Worm (Caenorhabditis elegans): ENCODE measurements around the gene top-2.
A peak's percentile ranks its signal among the peaks of the same experiment; 100 is the strongest.

Gene top-2

DNA sequence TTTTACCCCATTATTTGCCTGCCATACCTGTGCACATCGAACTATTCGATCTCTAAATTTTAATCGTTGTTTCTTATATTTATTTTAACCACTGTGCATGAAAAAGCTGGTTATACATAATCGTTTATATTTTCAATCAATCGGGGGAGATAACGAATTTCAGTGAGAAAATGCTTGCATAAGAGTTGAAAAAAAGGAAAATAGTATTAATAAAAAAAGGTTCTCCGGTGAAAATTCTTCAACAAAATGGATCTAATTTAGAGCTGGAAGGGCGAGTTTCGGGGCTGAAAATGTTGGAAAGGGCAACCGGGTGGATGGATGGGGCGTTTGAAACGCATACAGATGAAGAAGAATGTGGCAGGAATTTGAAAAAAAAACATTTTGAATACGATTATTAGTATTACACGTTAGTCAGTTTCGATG lies 42.6 kb downstream of the top-2 start (continued):
- TF ChIP-seq unc-130 (GFP tag; optimal IDR thresholded peaks at IDR 0.05): peak; percentile 95
- TF ChIP-seq lsl-1 (GFP tag; optimal IDR thresholded peaks at IDR 0.05): peak; percentile 61
- TF ChIP-seq B0336.3 (GFP tag; IDR thresholded peaks at IDR 0.05): peak; percentile 95
- TF ChIP-seq T26A5.8 (tag; optimal IDR thresholded peaks at IDR 0.05): peak; percentile 77
- peak; percentile 28 for TF ChIP-seq efl-1 (GFP tag; optimal IDR thresholded peaks at IDR 0.05)
- no peak for TF ChIP-seq fkh-3 (tag; optimal IDR thresholded peaks at IDR 0.05)
- no peak for TF ChIP-seq sptf-2 (GFP tag; optimal IDR thresholded peaks at IDR 0.05)
- TF ChIP-seq pha-4 (tag; optimal IDR thresholded peaks at IDR 0.05): no peak
- TF ChIP-seq die-1 (tag; optimal IDR thresholded peaks at IDR 0.05): peak; percentile 57
- no peak for TF ChIP-seq C06A6.2 (GFP tag; conservative IDR thresholded peaks at IDR 0.05)
- TF ChIP-seq F49E8.2 (tag; optimal IDR thresholded peaks at IDR 0.05; ENCODE audit: insufficient read depth): peak; percentile 94
- TF ChIP-seq hsf-1 (GFP tag; IDR thresholded peaks at IDR 0.05): peak; percentile 82
- TF ChIP-seq hrde-1 (tag; optimal IDR thresholded peaks at IDR 0.05; ENCODE audit: borderline replicate concordance): peak; percentile 97
- TF ChIP-seq bed-2 (GFP tag; IDR thresholded peaks at IDR 0.05): no peak
- TF ChIP-seq nhr-90 (tag; optimal IDR thresholded peaks at IDR 0.05): peak; percentile 11
- no peak for TF ChIP-seq F57A8.1 (GFP tag; optimal IDR thresholded peaks at IDR 0.05)
- peak; percentile 91; the same call in 1 of the 2 replicates for TF ChIP-seq Y79H2A.3 (GFP tag; conservative IDR thresholded peaks at IDR 0.05)
- TF ChIP-seq mel-28 (tag; optimal IDR thresholded peaks at IDR 0.05; ENCODE audit: borderline replicate concordance): no peak
- peak; percentile 59 for TF ChIP-seq mcd-1 (GFP tag; IDR thresholded peaks at IDR 0.05)
- TF ChIP-seq mxl-1 (tag; optimal IDR thresholded peaks at IDR 0.05): peak; percentile 31
- TF ChIP-seq nhr-179 (tag; optimal IDR thresholded peaks at IDR 0.05): no peak
- TF ChIP-seq ccch-3 (GFP tag; optimal IDR thresholded peaks at IDR 0.05): no peak
- no peak for TF ChIP-seq Y53F4B.3 (GFP tag; IDR thresholded peaks at IDR 0.05)
- TF ChIP-seq nfya-2 (GFP tag; IDR thresholded peaks at IDR 0.05): no peak
- no peak for TF ChIP-seq let-526 (GFP tag; IDR thresholded peaks at IDR 0.05)
- no peak for TF ChIP-seq ztf-25 (GFP tag; IDR thresholded peaks at IDR 0.05)
- TF ChIP-seq nhr-27 (tag; optimal IDR thresholded peaks at IDR 0.05): no peak
- no peak for TF ChIP-seq F37B4.10 (GFP tag; IDR thresholded peaks at IDR 0.05)
- no peak for TF ChIP-seq ets-4 (GFP tag; optimal IDR thresholded peaks at IDR 0.05)
- TF ChIP-seq lir-1 (GFP tag; conservative IDR thresholded peaks at IDR 0.05): no peak
- TF ChIP-seq ztf-28 (GFP tag; IDR thresholded peaks at IDR 0.05): no peak
- TF ChIP-seq sdz-38 (tag; optimal IDR thresholded peaks at IDR 0.05): no peak
- peak; percentile 72; the same call in 1 of the 2 replicates for TF ChIP-seq ceh-40 (GFP tag; IDR thresholded peaks at IDR 0.05)
- peak; percentile 51 for TF ChIP-seq hmg-1.2 (GFP tag; IDR thresholded peaks at IDR 0.05)
- TF ChIP-seq nhr-120 (GFP tag; IDR thresholded peaks at IDR 0.05): no peak
- TF ChIP-seq bed-1 (GFP tag; IDR thresholded peaks at IDR 0.05): 0 out of 2 replicates have a peak, but pooled peaks have one; percentile 54
- TF ChIP-seq rcor-1 (GFP tag; IDR thresholded peaks at IDR 0.05): peak; percentile 56; the same call in 1 of the 2 replicates
- peak; percentile 46 for TF ChIP-seq B0019.2 (GFP tag; conservative IDR thresholded peaks at IDR 0.05)
- no peak for TF ChIP-seq F52B5.7 (tag; optimal IDR thresholded peaks at IDR 0.05)
- peak; percentile 91 for TF ChIP-seq athp-1 (tag; optimal IDR thresholded peaks at IDR 0.05)
- no peak for TF ChIP-seq B0035.1 (tag; optimal IDR thresholded peaks at IDR 0.05)
- TF ChIP-seq lsy-27 (tag; optimal IDR thresholded peaks at IDR 0.05; ENCODE audit: borderline replicate concordance, insufficient read depth): no peak
- TF ChIP-seq aptf-3 (GFP tag; IDR thresholded peaks at IDR 0.05): peak; percentile 74; the same call in 1 of the 2 replicates
- peak; percentile 93 for TF ChIP-seq F39B2.1 (GFP tag; IDR thresholded peaks at IDR 0.05)
- TF ChIP-seq Y95B8A.8 (GFP tag; IDR thresholded peaks at IDR 0.05): peak; percentile 92
- TF ChIP-seq lag-1 (GFP tag; IDR thresholded peaks at IDR 0.05): no peak
- no peak for TF ChIP-seq hlh-26 (GFP tag; conservative IDR thresholded peaks at IDR 0.05)
- TF ChIP-seq attf-6 (GFP tag; IDR thresholded peaks at IDR 0.05): peak; percentile 84
- TF ChIP-seq F23B12.7 (tag; optimal IDR thresholded peaks at IDR 0.05; ENCODE audit: insufficient read depth): no peak

Data from whole organism, young adult.